Fruit fly (Drosophila melanogaster): ENCODE measurements around the gene Eig71Eh.

DNA sequence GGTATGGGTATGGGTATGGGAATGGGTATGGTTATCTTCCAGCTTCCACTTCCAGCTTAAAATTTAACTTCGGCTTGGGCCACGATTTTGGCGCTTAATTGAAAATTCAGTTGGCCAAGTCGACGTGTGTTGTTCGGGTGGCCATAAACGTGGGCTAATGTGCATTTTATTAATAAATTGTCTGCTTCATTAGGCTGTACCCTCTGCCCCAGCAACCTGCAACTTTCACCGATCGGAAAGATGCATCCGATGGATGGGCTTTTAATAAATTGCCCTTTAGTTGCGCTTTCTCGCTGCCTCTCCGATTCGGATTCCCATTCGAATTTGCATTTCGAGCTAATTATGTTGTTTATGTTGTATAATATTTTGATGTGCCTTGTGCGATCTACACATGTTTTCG, 36.0 kb upstream of the Eig71Eh start:
- TF ChIP-seq ttk (optimal IDR thresholded peaks at IDR 0.05) (no peak), psq (optimal IDR thresholded peaks at IDR 0.05) (no peak), insv (optimal IDR thresholded peaks at IDR 0.05) (no peak)

All from Kc167 (cell line).